Worm (Caenorhabditis elegans) whole organism, L1 larva: ENCODE results near the gene spe-10.

Experiments
- lin-15B ChIP-seq: fragments of 150-350 bp; sonication (generic microtip); optimal IDR thresholded peaks from 3 replicates; lab custom pipeline; 2014; ENCODE audit warnings: missing biosample characterization, missing genetic modification characterization
- lin-35 ChIP-seq, 2 experiments: fragments of 150-350 bp; optimal IDR thresholded peaks; 2 replicates each; lab custom pipeline; 2014; ENCODE audit warnings: missing biosample characterization in 2 of 2, missing genetic modification characterization in 2 of 2, missing genetic modification reagents in 2 of 2

DNA sequence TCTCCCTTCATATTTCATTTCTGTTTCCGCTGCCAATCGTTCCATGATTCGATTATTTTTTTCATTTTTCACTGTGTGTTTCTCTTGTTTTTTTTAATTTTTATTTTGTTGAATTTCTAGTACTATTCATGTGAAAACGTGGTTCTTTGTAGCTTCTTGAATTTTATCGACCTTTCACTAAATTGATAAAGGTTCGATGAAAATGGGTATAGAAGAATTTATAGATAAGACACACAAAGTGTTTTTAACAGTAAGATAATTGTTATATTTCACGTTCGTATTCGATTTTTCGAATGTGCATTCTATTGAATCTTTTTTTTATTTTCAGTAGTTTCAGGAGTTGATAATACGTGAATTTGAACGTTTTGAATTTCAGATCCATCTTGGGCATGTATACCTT, 12.1 kb upstream of the spe-10 start, which contains the start of gene ugt-49:
- TF ChIP-seq lin-35 (GFP tag; optimal IDR thresholded peaks at IDR 0.05; lab: Kevin White, UChicago), result no peak
- no peak for TF ChIP-seq lin-15B (tag; lab: Kevin White, UChicago)
